Worm (Caenorhabditis elegans): Measurements from ENCODE around the gene srx-110.

Gene srx-110

ce11 chrII:3673493-3673892, 35.9 kb upstream of the srx-110 start, which contains the start of gene sea-1:
Gene sea-1 (minus strand): TSS chrII:3673593.
- no peak for TF ChIP-seq nhr-77 (tag; optimal IDR thresholded peaks at IDR 0.05)
- no peak for TF ChIP-seq lsy-12 (tag; optimal IDR thresholded peaks at IDR 0.05)
- no peak for TF ChIP-seq egl-5 (tag; optimal IDR thresholded peaks at IDR 0.05)
- no peak for TF ChIP-seq nfya-1 (tag; optimal IDR thresholded peaks at IDR 0.05; ENCODE audit: insufficient read depth)
- TF ChIP-seq tbx-2 (tag; optimal IDR thresholded peaks at IDR 0.05): no peak
- no peak for TF ChIP-seq pha-4 (tag; optimal IDR thresholded peaks at IDR 0.05)
- no peak for TF ChIP-seq mml-1 (tag; optimal IDR thresholded peaks at IDR 0.05)
- no peak for TF ChIP-seq skn-1 (tag; optimal IDR thresholded peaks at IDR 0.05)
- no peak for TF ChIP-seq ceh-16 (tag; optimal IDR thresholded peaks at IDR 0.05)
- no peak for TF ChIP-seq mdl-1 (tag; optimal IDR thresholded peaks at IDR 0.05)
- no peak for TF ChIP-seq nhr-43 (tag; optimal IDR thresholded peaks at IDR 0.05; ENCODE audit: poor library complexity, severe bottlenecking)
- no peak for TF ChIP-seq nhr-25 (tag; optimal IDR thresholded peaks at IDR 0.05)
- TF ChIP-seq jun-1 (tag; optimal IDR thresholded peaks at IDR 0.05): no peak
- TF ChIP-seq ztf-11 (tag; optimal IDR thresholded peaks at IDR 0.05): no peak
- no peak for TF ChIP-seq ztf-4 (tag; optimal IDR thresholded peaks at IDR 0.05)
- no peak for TF ChIP-seq fkh-10 (GFP tag; optimal IDR thresholded peaks at IDR 0.05)

ce11 chrII:3675176-3675575, 34.2 kb upstream of the srx-110 start, which contains the start of gene F19B10.2:
Gene F19B10.2 (plus strand): TSS chrII:3675476.
- no peak for TF ChIP-seq ceh-16 (tag; optimal IDR thresholded peaks at IDR 0.05)
- no peak for TF ChIP-seq unc-39 (tag; optimal IDR thresholded peaks at IDR 0.05)
- no peak for TF ChIP-seq mml-1 (tag; optimal IDR thresholded peaks at IDR 0.05)
- TF ChIP-seq elt-3 (tag; optimal IDR thresholded peaks at IDR 0.05): no peak
- TF ChIP-seq lsy-12 (tag; optimal IDR thresholded peaks at IDR 0.05): no peak
- no peak for TF ChIP-seq pha-4 (tag; optimal IDR thresholded peaks at IDR 0.05)
- TF ChIP-seq nhr-77 (tag; optimal IDR thresholded peaks at IDR 0.05): no peak
- no peak for TF ChIP-seq nhr-43 (tag; optimal IDR thresholded peaks at IDR 0.05; ENCODE audit: poor library complexity, severe bottlenecking)
- TF ChIP-seq nhr-76 (tag; optimal IDR thresholded peaks at IDR 0.05): no peak
- no peak for TF ChIP-seq R02D3.7 (tag; optimal IDR thresholded peaks at IDR 0.05)
- TF ChIP-seq elt-2 (tag; optimal IDR thresholded peaks at IDR 0.05): no peak
- TF ChIP-seq mdl-1 (tag; optimal IDR thresholded peaks at IDR 0.05): no peak
- TF ChIP-seq nhr-237 (tag; optimal IDR thresholded peaks at IDR 0.05): no peak
- no peak for TF ChIP-seq nhr-12 (tag; optimal IDR thresholded peaks at IDR 0.05)
- TF ChIP-seq fos-1 (tag; optimal IDR thresholded peaks at IDR 0.05): no peak

DNA sequence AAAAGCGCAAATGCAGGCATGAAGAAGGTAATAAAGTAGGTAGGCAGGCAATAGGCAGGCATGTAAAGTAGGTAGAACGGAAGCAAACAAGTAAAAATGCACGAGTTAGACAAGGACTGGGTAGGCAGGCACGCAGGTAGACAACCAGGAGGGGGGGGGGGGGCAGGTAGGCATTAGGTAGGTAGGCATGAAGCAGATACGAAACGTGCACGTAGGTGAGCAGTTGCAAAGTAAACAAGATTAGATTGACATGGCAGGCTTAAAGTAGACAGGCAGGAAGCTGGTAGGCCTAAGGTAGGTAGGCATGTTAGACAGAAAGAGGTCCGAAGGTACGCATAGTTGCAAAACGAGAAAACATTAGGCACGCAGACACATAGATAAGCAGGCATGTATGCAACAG, 30.4 kb upstream of the srx-110 start:
- TF ChIP-seq ceh-28 (tag; optimal IDR thresholded peaks at IDR 0.05) (no peak), elt-2 (tag; optimal IDR thresholded peaks at IDR 0.05) (no peak), mml-1 (tag; optimal IDR thresholded peaks at IDR 0.05) (no peak), unc-62 (GFP tag; optimal IDR thresholded peaks at IDR 0.05) (no peak), fkh-10 (GFP tag; optimal IDR thresholded peaks at IDR 0.05) (no peak), eor-1 (tag; optimal IDR thresholded peaks at IDR 0.05) (no peak), unc-39 (tag; optimal IDR thresholded peaks at IDR 0.05) (no peak), ZK546.5 (tag; optimal IDR thresholded peaks at IDR 0.05) (no peak), nhr-11 (tag; optimal IDR thresholded peaks at IDR 0.05) (no peak), zag-1 (tag; optimal IDR thresholded peaks at IDR 0.05) (no peak), daf-12 (tag; optimal IDR thresholded peaks at IDR 0.05) (no peak), ceh-82 (tag; optimal IDR thresholded peaks at IDR 0.05) (no peak), hmg-11 (tag; optimal IDR thresholded peaks at IDR 0.05) (no peak), tbx-2 (tag; optimal IDR thresholded peaks at IDR 0.05) (no peak)

- TF ChIP-seq lin-39 (tag; optimal IDR thresholded peaks at IDR 0.05) (no peak), pqm-1 (tag; optimal IDR thresholded peaks at IDR 0.05) (no peak), nhr-237 (tag; optimal IDR thresholded peaks at IDR 0.05) (no peak), pha-4 (tag; optimal IDR thresholded peaks at IDR 0.05) (no peak), hmg-11 (tag; optimal IDR thresholded peaks at IDR 0.05) (no peak)
Observed at ce11 chrII:3680366-3680765, 29.0 kb upstream of the srx-110 start.
